Fruit fly (Drosophila melanogaster) whole organism, wandering third instar larva: ENCODE measurements around the gene MICAL-like.

ENCODE experiments used
- CrebA ChIP-seq: fragments of 200-800 bp; sonication (Bioruptor generic); optimal IDR thresholded peaks from 2 replicates; lab custom pipeline; 2016; ENCODE audit warnings: missing biosample characterization, mild to moderate bottlenecking, missing genetic modification characterization, borderline replicate concordance
- Dfd ChIP-seq: fragments of >200 bp; optimal IDR thresholded peaks from 2 replicates; lab custom pipeline; 2017; ENCODE audit warnings: missing biosample characterization, missing genetic modification characterization
- HLH106 ChIP-seq: fragments of 200-800 bp; optimal IDR thresholded peaks from 3 replicates; lab custom pipeline; 2019; ENCODE audit warnings: missing biosample characterization, mild to moderate bottlenecking, missing genetic modification characterization, moderate library complexity
- Hr78 ChIP-seq: fragments of >200 bp; optimal IDR thresholded peaks from 2 replicates; lab custom pipeline; 2017; ENCODE audit warnings: missing biosample characterization, missing genetic modification characterization
- OdsH ChIP-seq: fragments of 200-800 bp; sonication (Bioruptor generic); optimal IDR thresholded peaks from 2 replicates; lab custom pipeline; 2016; ENCODE audit warnings: missing biosample characterization, mild to moderate bottlenecking, missing genetic modification characterization
- br ChIP-seq: fragments of 200-800 bp; sonication (Bioruptor generic); optimal IDR thresholded peaks from 2 replicates; lab custom pipeline; 2016; ENCODE audit warnings: missing biosample characterization, missing genetic modification characterization
- ey ChIP-seq: fragments of 200-800 bp; sonication (Bioruptor generic); optimal IDR thresholded peaks from 2 replicates; lab custom pipeline; 2016; ENCODE audit warnings: missing biosample characterization, missing genetic modification characterization
- jim ChIP-seq: fragments of 175-275, 200-325 bp; sonication (Bioruptor generic); optimal IDR thresholded peaks from 2 replicates; lab custom pipeline; 2016; ENCODE audit warnings: missing biosample characterization, mild to moderate bottlenecking, missing genetic modification characterization
- lola ChIP-seq: fragments of >200 bp; optimal IDR thresholded peaks from 2 replicates; lab custom pipeline; 2017; ENCODE audit warnings: missing biosample characterization, missing genetic modification characterization
- pan ChIP-seq: fragments of >200 bp; optimal IDR thresholded peaks from 2 replicates; lab custom pipeline; 2017
- psq ChIP-seq: fragments of 200-800 bp; sonication (Bioruptor generic); optimal IDR thresholded peaks from 3 replicates; lab custom pipeline; 2017; ENCODE audit warnings: missing biosample characterization, mild to moderate bottlenecking, missing genetic modification characterization, moderate library complexity
- usp ChIP-seq: fragments of >200 bp; optimal IDR thresholded peaks from 2 replicates; lab custom pipeline; 2017; ENCODE audit warnings: missing biosample characterization, missing genetic modification characterization
- woc ChIP-seq: sonication (Bioruptor generic); optimal IDR thresholded peaks from 2 replicates; lab custom pipeline; 2016; ENCODE audit warnings: missing biosample characterization, mild to moderate bottlenecking, missing genetic modification characterization

dm6 chr3L:13062746-13063145 lies 47.6 kb upstream of the MICAL-like start, which contains the start of gene CG34429:
- TF ChIP-seq HLH106 (tag; lab: Kevin White, UChicago) (no peak), CrebA (GFP tag; lab: Kevin White, UChicago) (no peak), lola (GFP tag; lab: Kevin White, UChicago) (no peak), usp (GFP tag; lab: Kevin White, UChicago) (no peak), pan (lab: Kevin White, UChicago) (no peak), jim (GFP tag; lab: Kevin White, UChicago) (no peak), Dfd (no peak), psq (no peak), br (GFP tag; lab: Kevin White, UChicago) (no peak), ey (GFP tag; lab: Kevin White, UChicago) (no peak), Hr78 (no peak), woc (GFP tag; lab: Kevin White, UChicago) (no peak), OdsH (GFP tag; lab: Kevin White, UChicago) (no peak)
